Worm (Caenorhabditis elegans) whole organism, L3 larva: ENCODE measurements around the gene Y50E8A.5.

Source experiments
- R02D3.7 ChIP-seq: fragments of 150-350 bp; optimal IDR thresholded peaks from 2 replicates; lab custom pipeline; 2014; ENCODE audit warnings: missing biosample characterization, missing genetic modification characterization
- ZK546.5 ChIP-seq: sonication (generic microtip); optimal IDR thresholded peaks from 2 replicates; lab custom pipeline; 2017; ENCODE audit warnings: missing biosample characterization, missing genetic modification characterization
- aly-2 ChIP-seq: fragments of 150-350 bp; optimal IDR thresholded peaks from 2 replicates; lab custom pipeline; 2014; ENCODE audit warnings: missing biosample characterization, missing genetic modification characterization
- ceh-16 ChIP-seq: sonication (generic microtip); optimal IDR thresholded peaks from 2 replicates; lab custom pipeline; 2017; ENCODE audit warnings: missing biosample characterization, missing genetic modification characterization
- ceh-28 ChIP-seq: fragments of 150-350 bp; optimal IDR thresholded peaks from 2 replicates; lab custom pipeline; 2014; ENCODE audit warnings: missing biosample characterization, missing genetic modification reagents, missing genetic modification characterization
- ceh-82 ChIP-seq: fragments of 150-350 bp; optimal IDR thresholded peaks from 2 replicates; lab custom pipeline; 2014; ENCODE audit warnings: missing biosample characterization, missing genetic modification characterization
- ceh-9 ChIP-seq: sonication (generic microtip); optimal IDR thresholded peaks from 2 replicates; lab custom pipeline; 2018; ENCODE audit warnings: missing biosample characterization, missing genetic modification characterization
- daf-12 ChIP-seq: fragments of 150-350 bp; optimal IDR thresholded peaks from 2 replicates; lab custom pipeline; 2014; ENCODE audit warnings: missing biosample characterization, missing genetic modification reagents, missing genetic modification characterization
- egl-27 ChIP-seq: sonication (generic microtip); optimal IDR thresholded peaks from 4 replicates; lab custom pipeline; 2017; ENCODE audit warnings: missing biosample characterization, missing genetic modification reagents, missing genetic modification characterization
- egl-5 ChIP-seq: fragments of 150-350 bp; optimal IDR thresholded peaks from 2 replicates; lab custom pipeline; 2017; ENCODE audit warnings: missing biosample characterization, missing genetic modification reagents, missing genetic modification characterization, inconsistent platforms
- elt-1 ChIP-seq: fragments of 150-350 bp; optimal IDR thresholded peaks from 2 replicates; lab custom pipeline; 2014; ENCODE audit warnings: missing biosample characterization, missing genetic modification characterization
- elt-2 ChIP-seq: sonication (generic microtip); optimal IDR thresholded peaks from 2 replicates; lab custom pipeline; 2016; ENCODE audit warnings: missing genetic modification reagents, mild to moderate bottlenecking, missing genetic modification characterization, missing compliant biosample characterization
- elt-3 ChIP-seq, 3 experiments: fragments of 150-350 bp in 1 of 3; sonication (generic microtip) in 2 of 3; optimal IDR thresholded peaks; 2 replicates in 2 of 3; 4 replicates in 1 of 3; lab custom pipeline; 2014 to 2017; ENCODE audit warnings: missing biosample characterization in 3 of 3, missing genetic modification characterization in 3 of 3
- eor-1 ChIP-seq, 2 experiments: fragments of 150-350 bp; optimal IDR thresholded peaks; 2 replicates each; lab custom pipeline; 2014 to 2018; ENCODE audit warnings: missing biosample characterization in 2 of 2, missing genetic modification characterization in 2 of 2
- fkh-10 ChIP-seq: sonication (generic microtip); optimal IDR thresholded peaks from 2 replicates; lab custom pipeline; 2017; ENCODE audit warnings: missing biosample characterization, missing genetic modification reagents, missing genetic modification characterization
- fkh-2 ChIP-seq: fragments of 150-350 bp; optimal IDR thresholded peaks from 2 replicates; lab custom pipeline; 2014; ENCODE audit warnings: missing biosample characterization, missing genetic modification reagents, missing genetic modification characterization
- hmg-11 ChIP-seq: sonication (generic microtip); optimal IDR thresholded peaks from 2 replicates; lab custom pipeline; 2016; ENCODE audit warnings: missing genetic modification characterization, missing compliant biosample characterization
- lin-15B ChIP-seq: fragments of 150-350 bp; optimal IDR thresholded peaks from 2 replicates; lab custom pipeline; 2014; ENCODE audit warnings: missing biosample characterization, missing genetic modification characterization
- lin-39 ChIP-seq: fragments of 150-350 bp; optimal IDR thresholded peaks from 2 replicates; lab custom pipeline; 2018; ENCODE audit warnings: missing biosample characterization, missing genetic modification reagents, missing genetic modification characterization
- lsy-12 ChIP-seq: sonication (generic microtip); optimal IDR thresholded peaks from 2 replicates; lab custom pipeline; 2016; ENCODE audit warnings: mild to moderate bottlenecking, missing genetic modification characterization, missing compliant biosample characterization
- mdl-1 ChIP-seq: fragments of 150-350 bp; optimal IDR thresholded peaks from 2 replicates; lab custom pipeline; 2014; ENCODE audit warnings: missing biosample characterization, missing genetic modification characterization
- mml-1 ChIP-seq: fragments of 150-350 bp; sonication (generic microtip); optimal IDR thresholded peaks from 3 replicates; lab custom pipeline; 2014; ENCODE audit warnings: missing biosample characterization, missing genetic modification characterization
- nfya-1 ChIP-seq: sonication (generic microtip); optimal IDR thresholded peaks from 2 replicates; lab custom pipeline; 2017; ENCODE audit warnings: missing genetic modification characterization, mild to moderate bottlenecking, missing compliant biosample characterization, antibody characterized with exemption, moderate library complexity; ENCODE audit not compliant: insufficient read depth
- nhr-11 ChIP-seq: fragments of 150-350 bp; optimal IDR thresholded peaks from 2 replicates; lab custom pipeline; 2014; ENCODE audit warnings: missing biosample characterization, missing genetic modification characterization
- nhr-12 ChIP-seq: fragments of 150-350 bp; optimal IDR thresholded peaks from 2 replicates; lab custom pipeline; 2014; ENCODE audit warnings: missing biosample characterization, missing genetic modification characterization
- nhr-23 ChIP-seq: fragments of 150-350 bp; optimal IDR thresholded peaks from 2 replicates; lab custom pipeline; 2014; ENCODE audit warnings: missing biosample characterization, missing genetic modification reagents, missing genetic modification characterization
- nhr-25 ChIP-seq: sonication (generic microtip); optimal IDR thresholded peaks from 2 replicates; lab custom pipeline; 2017; ENCODE audit warnings: missing biosample characterization, missing genetic modification characterization
- nhr-43 ChIP-seq: sonication (generic microtip); optimal IDR thresholded peaks from 2 replicates; lab custom pipeline; 2016; ENCODE audit warnings: mild to moderate bottlenecking, missing genetic modification characterization, missing compliant biosample characterization; ENCODE audit not compliant: poor library complexity, severe bottlenecking
- nhr-67 ChIP-seq: fragments of 150-350 bp; optimal IDR thresholded peaks from 2 replicates; lab custom pipeline; 2014; ENCODE audit warnings: missing biosample characterization, missing genetic modification characterization
- nhr-76 ChIP-seq: fragments of 150-350 bp; sonication (generic microtip); optimal IDR thresholded peaks from 5 replicates; lab custom pipeline; 2014; ENCODE audit warnings: missing biosample characterization, missing genetic modification characterization
- pha-4 ChIP-seq: fragments of 150-350 bp; optimal IDR thresholded peaks from 2 replicates; lab custom pipeline; 2014; ENCODE audit warnings: missing biosample characterization, missing genetic modification reagents, missing genetic modification characterization
- pqm-1 ChIP-seq: fragments of 150-350 bp; optimal IDR thresholded peaks from 2 replicates; lab custom pipeline; 2017; ENCODE audit warnings: missing biosample characterization, missing genetic modification characterization, inconsistent platforms
- skn-1 ChIP-seq: fragments of 150-350 bp; optimal IDR thresholded peaks from 2 replicates; lab custom pipeline; 2014; ENCODE audit warnings: missing biosample characterization, missing genetic modification characterization
- unc-39 ChIP-seq: sonication (generic microtip); optimal IDR thresholded peaks from 4 replicates; lab custom pipeline; 2017; ENCODE audit warnings: missing biosample characterization, missing genetic modification characterization
- unc-62 ChIP-seq: fragments of 150-350 bp; sonication (generic microtip); optimal IDR thresholded peaks from 4 replicates; lab custom pipeline; 2014; ENCODE audit warnings: missing biosample characterization, missing genetic modification reagents, missing genetic modification characterization
- zag-1 ChIP-seq: fragments of 150-350 bp; optimal IDR thresholded peaks from 2 replicates; lab custom pipeline; 2014; ENCODE audit warnings: missing biosample characterization, missing genetic modification characterization
- ztf-11 ChIP-seq: fragments of 150-350 bp; optimal IDR thresholded peaks from 2 replicates; lab custom pipeline; 2014; ENCODE audit warnings: missing biosample characterization, missing genetic modification characterization
- ztf-4 ChIP-seq: fragments of 150-350 bp; optimal IDR thresholded peaks from 2 replicates; lab custom pipeline; 2014; ENCODE audit warnings: missing biosample characterization, missing genetic modification characterization

The Y50E8A.5 gene

ce11 chrV:14736851-14737250, at the start of gene Y50E8A.5:
TSS of gene Y50E8A.5 (minus strand) at chrV:14736951.
- TF ChIP-seq skn-1 (tag; lab: Kevin White, UChicago) (no peak), nhr-76 (tag; lab: Kevin White, UChicago) (no peak), mml-1 (tag; lab: Kevin White, UChicago) (no peak), fkh-2 (tag; lab: Kevin White, UChicago) (no peak), ceh-9 (tag; lab: Kevin White, UChicago) (no peak), egl-27 (tag; lab: Kevin White, UChicago) (no peak), nhr-11 (tag; lab: Kevin White, UChicago) (no peak), ztf-11 (no peak), ZK546.5 (tag; lab: Kevin White, UChicago) (no peak), mdl-1 (tag; lab: Kevin White, UChicago) (no peak), zag-1 (no peak)

- TF ChIP-seq zag-1 (no peak), nfya-1 (tag; lab: Kevin White, UChicago) (peak; percentile 91), nhr-76 (tag; lab: Kevin White, UChicago) (no peak), ztf-4 (no peak), ceh-16 (tag; lab: Kevin White, UChicago) (no peak), pha-4 (no peak)
Measured at ce11 chrV:14784787-14785186, 48.0 kb upstream of the Y50E8A.5 start.

- no peak for TF ChIP-seq R02D3.7
- TF ChIP-seq nhr-23 (tag; lab: Kevin White, UChicago) = no peak
- TF ChIP-seq fkh-2 (tag; lab: Kevin White, UChicago) = no peak
- no peak for TF ChIP-seq fkh-10 (GFP tag; lab: Kevin White, UChicago)
Measured at ce11 chrV:14784160-14784774, 47.5 kb upstream of the Y50E8A.5 start, which contains the start of gene Y50E8A.12. TSS of gene Y50E8A.12 (minus strand) at chrV:14784210.

DNA sequence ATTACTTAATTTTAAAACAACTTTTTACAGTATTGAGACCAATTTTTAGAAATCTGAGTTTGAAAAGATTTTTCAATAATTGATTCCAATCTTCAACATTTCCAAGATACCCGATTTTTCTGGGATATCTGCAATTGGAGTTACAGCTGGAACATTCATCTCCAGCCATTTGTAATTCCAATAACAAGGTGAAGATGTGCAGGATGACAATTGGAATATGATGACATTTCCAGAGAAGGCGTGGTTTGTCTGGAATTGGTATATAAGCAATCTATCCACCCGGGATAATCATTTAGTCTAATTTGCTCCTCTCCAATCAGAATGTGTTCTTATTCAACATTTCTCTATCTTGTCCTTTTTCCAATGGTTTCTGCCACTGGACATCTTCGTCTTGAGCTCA, 44.4 kb upstream of the Y50E8A.5 start, which contains the start of gene Y50E8A.11:
TSS of gene Y50E8A.11 (plus strand) at position 301 of the 400 bp plus-strand sequence.
- TF ChIP-seq elt-1 (tag; lab: Kevin White, UChicago) = no peak
- no peak for TF ChIP-seq nhr-67 (tag; lab: Kevin White, UChicago)
- no peak for TF ChIP-seq aly-2 (tag; lab: Kevin White, UChicago)
- no peak for TF ChIP-seq ceh-16 (tag; lab: Kevin White, UChicago)
- no peak for TF ChIP-seq ceh-9 (tag; lab: Kevin White, UChicago)
- TF ChIP-seq elt-2 (tag; lab: Kevin White, UChicago) = no peak
- no peak for TF ChIP-seq nhr-43 (tag; lab: Kevin White, UChicago)
- no peak for TF ChIP-seq skn-1 (tag; lab: Kevin White, UChicago)
- no peak for TF ChIP-seq ceh-28
- no peak for TF ChIP-seq egl-27 (tag; lab: Kevin White, UChicago)
- TF ChIP-seq R02D3.7 = no peak
- no peak for TF ChIP-seq lin-39 (tag; lab: Kevin White, UChicago)
- TF ChIP-seq egl-5 (tag; lab: Kevin White, UChicago) = no peak
- TF ChIP-seq fkh-2 (tag; lab: Kevin White, UChicago) = no peak
- TF ChIP-seq pqm-1 (tag; lab: Kevin White, UChicago) = no peak
- TF ChIP-seq ceh-82 = no peak
- TF ChIP-seq unc-62 (GFP tag; lab: Kevin White, UChicago) = no peak
- no peak for TF ChIP-seq fkh-10 (GFP tag; lab: Kevin White, UChicago)
- TF ChIP-seq hmg-11 = no peak
- no peak for TF ChIP-seq nhr-23 (tag; lab: Kevin White, UChicago)
- TF ChIP-seq, all 47 proteins: peak for 0

- TF ChIP-seq egl-5 (tag; lab: Kevin White, UChicago) = no peak
- TF ChIP-seq ceh-28 = no peak
- TF ChIP-seq eor-1 (tag; optimal IDR thresholded peaks at IDR 0.05; lab: Kevin White, UChicago) = no peak
- no peak for TF ChIP-seq fkh-2 (tag; lab: Kevin White, UChicago)
- TF ChIP-seq elt-2 (tag; lab: Kevin White, UChicago) = no peak
- no peak for TF ChIP-seq pqm-1 (tag; lab: Kevin White, UChicago)
- TF ChIP-seq unc-39 = no peak
- no peak for TF ChIP-seq daf-12
- no peak for TF ChIP-seq aly-2 (tag; lab: Kevin White, UChicago)
- TF ChIP-seq elt-1 (tag; lab: Kevin White, UChicago) = no peak
- TF ChIP-seq ZK546.5 (tag; lab: Kevin White, UChicago) = no peak
- no peak for TF ChIP-seq elt-3 (tag; optimal IDR thresholded peaks at IDR 0.05; lab: Kevin White, UChicago)
- TF ChIP-seq lsy-12 (tag; lab: Kevin White, UChicago) = no peak
- no peak for TF ChIP-seq mml-1 (tag; lab: Kevin White, UChicago)
- TF ChIP-seq pha-4 = no peak
- no peak for TF ChIP-seq lin-15B
- no peak for TF ChIP-seq nhr-12 (tag; lab: Kevin White, UChicago)
- no peak for TF ChIP-seq nhr-25 (tag; lab: Kevin White, UChicago)
- no peak for TF ChIP-seq egl-27 (tag; lab: Kevin White, UChicago)
Measured at ce11 chrV:14779644-14780043, 42.9 kb upstream of the Y50E8A.5 start, which contains the start of the genes scrm-7 and Y50E8A.10. TSS of gene scrm-7 (minus strand) at chrV:14779744. TSS of gene Y50E8A.10 (plus strand) at chrV:14779996.
